Worm (Caenorhabditis elegans) whole organism, L3 larva: Measurements from ENCODE around the gene Y41D4B.17.

Source experiments
- lin-15B ChIP-seq: fragments of 150-350 bp; optimal IDR thresholded peaks from 2 replicates; lab custom pipeline; 2014; ENCODE audit warnings: missing biosample characterization, missing genetic modification characterization
- snpc-4 ChIP-seq: fragments of 150-350 bp; optimal IDR thresholded peaks from 2 replicates; lab custom pipeline; 2014; ENCODE audit warnings: missing biosample characterization, missing genetic modification characterization
- zag-1 ChIP-seq: fragments of 150-350 bp; optimal IDR thresholded peaks from 2 replicates; lab custom pipeline; 2014; ENCODE audit warnings: missing biosample characterization, missing genetic modification characterization
- ztf-4 ChIP-seq: fragments of 150-350 bp; optimal IDR thresholded peaks from 2 replicates; lab custom pipeline; 2014; ENCODE audit warnings: missing biosample characterization, missing genetic modification characterization

DNA sequence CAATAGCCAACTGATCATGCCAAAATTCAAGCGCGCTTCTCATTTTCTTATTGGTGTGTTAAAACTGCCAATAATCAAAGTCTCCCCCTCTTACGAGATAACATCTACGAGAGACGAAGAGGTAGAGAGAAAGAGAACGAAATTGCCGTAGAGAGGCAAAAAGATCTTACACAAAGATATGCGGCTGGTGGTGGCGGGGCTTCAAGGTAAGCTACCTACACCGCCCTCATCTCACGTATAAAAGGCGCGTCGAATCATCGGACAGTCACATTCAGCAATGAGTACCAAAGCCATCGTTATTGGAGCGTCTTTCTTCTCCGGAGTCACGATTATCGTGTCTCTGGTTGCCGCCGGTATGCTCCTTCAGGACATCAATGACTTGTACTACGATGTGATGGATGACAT lies 11.4 kb upstream of the Y41D4B.17 start, which contains the start of gene col-107:
- TF ChIP-seq ztf-4 (tag; lab: Kevin White, UChicago) = no peak
- TF ChIP-seq snpc-4 (tag; lab: Kevin White, UChicago) = no peak
- no peak for TF ChIP-seq zag-1 (tag; lab: Kevin White, UChicago)
- no peak for TF ChIP-seq lin-15B
